Worm (Caenorhabditis elegans): ENCODE data around the gene ZK353.10.

- TF ChIP-seq T22C8.4 (GFP tag; IDR thresholded peaks at IDR 0.05), result no peak
- no peak for TF ChIP-seq med-1 (GFP tag; optimal IDR thresholded peaks at IDR 0.05; ENCODE audit: insufficient read depth)
- TF ChIP-seq tab-1 (GFP tag; IDR thresholded peaks at IDR 0.05), result no peak
- TF ChIP-seq klf-2 (GFP tag; conservative IDR thresholded peaks at IDR 0.05), result no peak
- TF ChIP-seq ztf-23 (GFP tag; IDR thresholded peaks at IDR 0.05), result no peak
- TF ChIP-seq flt-1 (GFP tag; IDR thresholded peaks at IDR 0.05), result no peak
These were observed 40.9 kb upstream of the ZK353.10 start, which contains the start of gene ZK1236.9 for ce11 chrIII:8435074-8435473.

All from whole organism, midembryonic.